Fruit fly (Drosophila melanogaster) whole organism, embryonic: ENCODE results near the gene CG15773.

Experiments used
- Atf6 ChIP-seq: fragments of 200-800 bp; sonication (Bioruptor generic); IDR thresholded peaks from 2 replicates; pipeline ENCODE4 v1.3.6; 2022; ENCODE audit warnings: missing biosample characterization, missing genetic modification characterization
- BEAF-32 ChIP-seq: fragments of 200-800 bp; sonication (Bioruptor generic); optimal IDR thresholded peaks from 3 replicates; lab custom pipeline; 2017; ENCODE audit warnings: missing biosample characterization, missing genetic modification characterization, mild to moderate bottlenecking, moderate library complexity, missing genetic modification reagents
- Bdp1 ChIP-seq: fragments of 200-800 bp; sonication (Bioruptor generic); optimal IDR thresholded peaks from 3 replicates; lab custom pipeline; 2016; ENCODE audit warnings: missing biosample characterization, missing genetic modification characterization
- CG10431 ChIP-seq: fragments of 200-800 bp; sonication (Bioruptor generic); optimal IDR thresholded peaks from 3 replicates; lab custom pipeline; 2018; ENCODE audit warnings: missing biosample characterization, mild to moderate bottlenecking, missing genetic modification characterization
- CG13287 ChIP-seq: fragments of 200-800 bp; sonication (Bioruptor generic); IDR thresholded peaks from 2 replicates; pipeline ENCODE4 v1.3.6; 2022; ENCODE audit warnings: missing biosample characterization, missing genetic modification characterization; ENCODE audit not compliant: partially characterized antibody
- CG14965 ChIP-seq: fragments of 200-800 bp; sonication (Bioruptor generic); optimal IDR thresholded peaks from 2 replicates; lab custom pipeline; 2016; ENCODE audit warnings: missing biosample characterization, missing genetic modification characterization, borderline replicate concordance
- CG15601 ChIP-seq: fragments of 200-800 bp; sonication (Bioruptor generic); optimal IDR thresholded peaks from 3 replicates; lab custom pipeline; 2019; ENCODE audit warnings: missing biosample characterization, mild to moderate bottlenecking, missing genetic modification characterization, moderate library complexity
- CG16815 ChIP-seq: fragments of 200-800 bp; sonication (Bioruptor generic); optimal IDR thresholded peaks from 3 replicates; lab custom pipeline; 2017; ENCODE audit warnings: missing biosample characterization, mild to moderate bottlenecking, missing genetic modification characterization
- CG18011 ChIP-seq: fragments of 200-800 bp; sonication (Bioruptor generic); optimal IDR thresholded peaks from 2 replicates; lab custom pipeline; 2017; ENCODE audit warnings: missing biosample characterization, missing genetic modification characterization, mild to moderate bottlenecking, moderate library complexity, missing genotype
- CG18619 ChIP-seq: fragments of 200-800 bp; sonication (Bioruptor generic); optimal IDR thresholded peaks from 3 replicates; lab custom pipeline; 2017; ENCODE audit warnings: missing biosample characterization, mild to moderate bottlenecking, missing genetic modification characterization
- CG2116 ChIP-seq: fragments of 200-800 bp; sonication (Bioruptor generic); optimal IDR thresholded peaks from 3 replicates; lab custom pipeline; 2018; ENCODE audit warnings: missing biosample characterization, mild to moderate bottlenecking, missing genetic modification characterization
- CG2875 ChIP-seq: fragments of 200-800 bp; sonication (Bioruptor generic); optimal IDR thresholded peaks from 2 replicates; lab custom pipeline; 2017; ENCODE audit warnings: missing biosample characterization, mild to moderate bottlenecking, missing genetic modification characterization, missing genetic modification reagents
- CG2889 ChIP-seq: fragments of 200-800 bp; sonication (Bioruptor generic); IDR thresholded peaks from 3 replicates; pipeline ENCODE4 v1.3.6; 2022; ENCODE audit warnings: missing biosample characterization, missing genetic modification characterization
- CG32532 ChIP-seq: fragments of 200-800 bp; sonication (Bioruptor generic); IDR thresholded peaks from 2 replicates; pipeline ENCODE4 v1.3.6; 2022; ENCODE audit warnings: missing biosample characterization, missing genetic modification characterization
- CG4404 ChIP-seq: fragments of 200-800 bp; sonication (Bioruptor generic); IDR thresholded peaks from 2 replicates; pipeline ENCODE4 v1.3.6; 2022; ENCODE audit warnings: missing biosample characterization, missing genetic modification characterization
- CG4424 ChIP-seq: fragments of 200-800 bp; sonication (Bioruptor generic); optimal IDR thresholded peaks from 3 replicates; lab custom pipeline; 2016; ENCODE audit warnings: missing biosample characterization, missing genetic modification characterization
- CG6765 ChIP-seq: fragments of 200-800 bp; sonication (Bioruptor generic); optimal IDR thresholded peaks from 3 replicates; lab custom pipeline; 2017; ENCODE audit warnings: missing biosample characterization, mild to moderate bottlenecking, missing genetic modification characterization
- CG8359 ChIP-seq: fragments of 200-800 bp; sonication (Bioruptor generic); optimal IDR thresholded peaks from 2 replicates; lab custom pipeline; 2017; ENCODE audit warnings: missing biosample characterization, mild to moderate bottlenecking, missing genetic modification characterization, borderline replicate concordance
- Camta ChIP-seq: fragments of 200-800 bp; sonication (Bioruptor generic); optimal IDR thresholded peaks from 2 replicates; lab custom pipeline; 2016; ENCODE audit warnings: missing biosample characterization, missing genetic modification characterization
- Dbx ChIP-seq: fragments of 200-800 bp; sonication (Bioruptor generic); IDR thresholded peaks from 3 replicates; pipeline ENCODE4 v1.3.6; 2022; ENCODE audit warnings: missing biosample characterization, missing genetic modification characterization
- Dip2 ChIP-seq: fragments of 200-800 bp; sonication (Bioruptor generic); IDR thresholded peaks from 2 replicates; pipeline ENCODE4 v1.3.6; 2022; ENCODE audit warnings: missing biosample characterization, missing genetic modification characterization
- Dip3 ChIP-seq: fragments of 200-800 bp; sonication (Bioruptor generic); optimal IDR thresholded peaks from 3 replicates; lab custom pipeline; 2016; ENCODE audit warnings: missing biosample characterization, missing genetic modification characterization
- Elba2 ChIP-seq: fragments of 200-800 bp; sonication (Bioruptor generic); optimal IDR thresholded peaks from 3 replicates; lab custom pipeline; 2016; ENCODE audit warnings: missing biosample characterization, missing genetic modification characterization
- Ets65A ChIP-seq: fragments of 200-800 bp; sonication (Bioruptor generic); peaks from one replicate; lab custom pipeline; 2016; ENCODE audit warnings: missing biosample characterization, missing genetic modification characterization
- Hmr ChIP-seq: fragments of 200-800 bp; sonication (Bioruptor generic); optimal IDR thresholded peaks from 3 replicates; lab custom pipeline; 2017; ENCODE audit warnings: mild to moderate bottlenecking, missing biosample characterization, missing genetic modification reagents, missing genetic modification characterization
- Hr3 ChIP-seq: fragments of 200-800 bp; sonication (Bioruptor generic); optimal IDR thresholded peaks from 3 replicates; lab custom pipeline; 2016; ENCODE audit warnings: missing biosample characterization, missing genetic modification characterization
- Myb ChIP-seq: fragments of 200-800 bp; sonication (Bioruptor generic); optimal IDR thresholded peaks from 2 replicates; lab custom pipeline; 2016; ENCODE audit warnings: missing biosample characterization, missing genetic modification characterization
- NK7.1 ChIP-seq: fragments of 200-800 bp; sonication (Bioruptor generic); optimal IDR thresholded peaks from 3 replicates; lab custom pipeline; 2016; ENCODE audit warnings: missing biosample characterization, missing genetic modification characterization
- Nf-YC ChIP-seq: fragments of 200-800 bp; optimal IDR thresholded peaks from 3 replicates; lab custom pipeline; 2019; ENCODE audit warnings: missing biosample characterization, mild to moderate bottlenecking, missing genetic modification characterization, moderate library complexity
- Optix ChIP-seq: fragments of 200-800 bp; sonication (Bioruptor generic); IDR thresholded peaks from 3 replicates; pipeline ENCODE4 v1.3.6; 2022; ENCODE audit warnings: missing biosample characterization, missing genetic modification characterization
- Trl ChIP-seq, 3 experiments: fragments of >200 bp in 2 of 3; fragments of 200-800 bp in 1 of 3; sonication (Bioruptor generic) in 1 of 3; optimal IDR thresholded peaks; 2 replicates in 1 of 3; 3 replicates in 2 of 3; lab custom pipeline; 2016 to 2017; ENCODE audit warnings: missing biosample characterization in 1 of 3, missing genetic modification characterization in 1 of 3
- br ChIP-seq: fragments of >200 bp; optimal IDR thresholded peaks from 2 replicates; lab custom pipeline; 2017
- disco-r ChIP-seq: fragments of 200-800 bp; sonication (Bioruptor generic); optimal IDR thresholded peaks from 2 replicates; lab custom pipeline; 2016; ENCODE audit warnings: missing biosample characterization, missing genetic modification characterization
- en ChIP-seq: fragments of 200-800 bp; sonication (Bioruptor generic); optimal IDR thresholded peaks from 2 replicates; lab custom pipeline; 2016; ENCODE audit warnings: missing biosample characterization, missing genetic modification characterization
- fu2 ChIP-seq: fragments of 200-800 bp; sonication (Bioruptor generic); optimal IDR thresholded peaks from 2 replicates; lab custom pipeline; 2016; ENCODE audit warnings: missing biosample characterization, missing genetic modification characterization
- gem ChIP-seq: fragments of 200-800 bp; sonication (Bioruptor generic); optimal IDR thresholded peaks from 2 replicates; lab custom pipeline; 2019; ENCODE audit warnings: missing biosample characterization, mild to moderate bottlenecking, missing genetic modification characterization, moderate library complexity
- grau ChIP-seq: fragments of 200-800 bp; optimal IDR thresholded peaks from 3 replicates; lab custom pipeline; 2019; ENCODE audit warnings: missing biosample characterization, mild to moderate bottlenecking, missing genetic modification characterization, moderate library complexity
- gro ChIP-seq: fragments of 200-800 bp; sonication (Bioruptor generic); optimal IDR thresholded peaks from 2 replicates; lab custom pipeline; 2016; ENCODE audit warnings: missing biosample characterization, missing genetic modification characterization
- gsb-n ChIP-seq: fragments of 200-800 bp; sonication (Bioruptor generic); optimal IDR thresholded peaks from 3 replicates; lab custom pipeline; 2018; ENCODE audit warnings: missing biosample characterization, mild to moderate bottlenecking, missing genetic modification characterization
- h ChIP-seq: fragments of >200 bp; optimal IDR thresholded peaks from 2 replicates; lab custom pipeline; 2017
- knrl ChIP-seq: fragments of 200-800 bp; sonication (Bioruptor generic); IDR thresholded peaks from 3 replicates; pipeline ENCODE4 v1.3.6; 2022; ENCODE audit warnings: missing biosample characterization, missing genetic modification characterization; ENCODE audit not compliant: partially characterized antibody
- lab ChIP-seq: fragments of 200-800 bp; sonication (Bioruptor generic); optimal IDR thresholded peaks from 3 replicates; lab custom pipeline; 2017; ENCODE audit warnings: missing biosample characterization, missing genetic modification characterization, mild to moderate bottlenecking, moderate library complexity, missing genetic modification reagents
- lov ChIP-seq, 2 experiments: fragments of 200-800 bp in 1 of 2; fragments of >200 bp in 1 of 2; sonication (Bioruptor generic) in 1 of 2; IDR thresholded peaks in 1 of 2; optimal IDR thresholded peaks in 1 of 2; 2 replicates in 1 of 2; 3 replicates in 1 of 2; pipeline versions ENCODE4 v1.3.6 to Lab custom; 2017 to 2022; ENCODE audit warnings: missing biosample characterization in 1 of 2, missing genetic modification characterization in 1 of 2
- luna ChIP-seq: fragments of 200-800 bp; sonication (Bioruptor generic); optimal IDR thresholded peaks from 2 replicates; lab custom pipeline; 2016; ENCODE audit warnings: missing biosample characterization, missing genetic modification characterization
- nmo ChIP-seq: fragments of 200-800 bp; sonication (Bioruptor generic); optimal IDR thresholded peaks from 2 replicates; lab custom pipeline; 2018; ENCODE audit warnings: missing biosample characterization, mild to moderate bottlenecking, missing genetic modification characterization, moderate library complexity
- pho ChIP-seq: fragments of 200-800 bp; sonication (Bioruptor generic); optimal IDR thresholded peaks from 2 replicates; lab custom pipeline; 2016; ENCODE audit warnings: missing biosample characterization, missing genetic modification characterization
- sd ChIP-seq: fragments of 200-800 bp; sonication (Bioruptor generic); optimal IDR thresholded peaks from 3 replicates; lab custom pipeline; 2018; ENCODE audit warnings: missing biosample characterization, mild to moderate bottlenecking, missing genetic modification characterization, moderate library complexity
- seq ChIP-seq: fragments of 200-800 bp; sonication (Bioruptor generic); IDR thresholded peaks from 2 replicates; pipeline ENCODE4 v1.3.6; 2022; ENCODE audit warnings: missing biosample characterization, missing genetic modification characterization
- ttk ChIP-seq: fragments of 200-800 bp; sonication (Bioruptor generic); IDR thresholded peaks from 2 replicates; pipeline ENCODE4 v2.1.2; 2022; ENCODE audit warnings: missing biosample characterization, missing genetic modification characterization
- wdn ChIP-seq: fragments of 200-800 bp; sonication (Bioruptor generic); IDR thresholded peaks from 2 replicates; pipeline ENCODE4 v1.3.6; 2022; ENCODE audit warnings: missing biosample characterization, missing genetic modification characterization

Gene CG15773

dm6 chrX:5735268-5735941, 2.9 kb downstream of the CG15773 start (continued):
- TF ChIP-seq seq (GFP tag; lab: Robert Waterston, UW) (peak; percentile 71), Elba2 (GFP tag; lab: Kevin White, UChicago) (no peak), BEAF-32 (GFP tag; lab: Kevin White, UChicago) (no peak), CG2889 (GFP tag; lab: Robert Waterston, UW) (peak; percentile 72; the same call in 2 of the 3 replicates), CG16815 (GFP tag; lab: Kevin White, UChicago) (peak; percentile 66), gro (GFP tag; lab: Kevin White, UChicago) (peak; percentile 10), h (lab: Kevin White, UChicago) (no peak), nmo (GFP tag; lab: Kevin White, UChicago) (peak; percentile 80), wdn (GFP tag; lab: Robert Waterston, UW) (peak; percentile 71), Dip3 (peak; percentile 76), CG6765 (no peak), lab (GFP tag; lab: Kevin White, UChicago) (peak; percentile 87), pho (GFP tag; lab: Kevin White, UChicago) (peak; percentile 50), CG15601 (peak; percentile 62), CG18619 (peak; percentile 62), Dbx (GFP tag; lab: Robert Waterston, UW) (peak; percentile 63; the same call in 2 of the 3 replicates), sd (tag; lab: Kevin White, UChicago) (peak; percentile 41), lov (optimal IDR thresholded peaks at IDR 0.05; lab: Kevin White, UChicago) (no peak), lov (GFP tag; IDR thresholded peaks at IDR 0.05; lab: Robert Waterston, UW) (no peak), NK7.1 (GFP tag; lab: Kevin White, UChicago) (peak; percentile 31), CG13287 (GFP tag; lab: Robert Waterston, UW) (no peak), Hmr (GFP tag; lab: Kevin White, UChicago) (peak; percentile 77), Trl (optimal IDR thresholded peaks at IDR 0.05; lab: Kevin White, UChicago) (no peak), Trl (GFP tag; optimal IDR thresholded peaks at IDR 0.05; lab: Kevin White, UChicago) (peak; percentile 49), fu2 (peak; percentile 26), Ets65A (no peak), gsb-n (tag; lab: Kevin White, UChicago) (peak; percentile 74), grau (tag; lab: Kevin White, UChicago) (peak; percentile 95), Nf-YC (tag; lab: Kevin White, UChicago) (peak; percentile 19), Camta (GFP tag; lab: Kevin White, UChicago) (peak; percentile 38), CG2875 (peak; percentile 51), luna (GFP tag; lab: Kevin White, UChicago) (no peak), CG2116 (peak; percentile 16), Bdp1 (GFP tag; lab: Kevin White, UChicago) (peak; percentile 15), ttk (peak; percentile 78), CG4424 (GFP tag; lab: Kevin White, UChicago) (peak; percentile 61), Optix (GFP tag; lab: Robert Waterston, UW) (no peak), Hr3 (GFP tag; lab: Kevin White, UChicago) (peak; percentile 71), gem (peak; percentile 88), CG18011 (GFP tag; lab: Kevin White, UChicago) (peak; percentile 7), Dip2 (GFP tag; lab: Robert Waterston, UW) (no peak), CG4404 (GFP tag; lab: Robert Waterston, UW) (peak; percentile 47), CG8359 (GFP tag; lab: Kevin White, UChicago) (peak; percentile 21), CG32532 (peak; percentile 82), disco-r (GFP tag; lab: Kevin White, UChicago) (no peak), CG14965 (GFP tag; lab: Kevin White, UChicago) (no peak), knrl (GFP tag; lab: Robert Waterston, UW) (no peak), en (GFP tag; lab: Kevin White, UChicago) (peak; percentile 16), Atf6 (GFP tag; lab: Robert Waterston, UW) (peak; percentile 65), CG10431 (GFP tag; lab: Kevin White, UChicago) (no peak), Myb (GFP tag; lab: Kevin White, UChicago) (peak; percentile 18), br (lab: Kevin White, UChicago) (no peak)
